Fruit fly (Drosophila melanogaster) Kc167 (cell line): ENCODE results near the gene Sfp23F.

ENCODE experiments used
- Myc ChIP-seq: fragments of >200 bp; optimal IDR thresholded peaks from 2 replicates; lab custom pipeline; 2017; ENCODE audit warnings: missing external identifiers
- Sin3A ChIP-seq: fragments of >200 bp; optimal IDR thresholded peaks from 2 replicates; lab custom pipeline; 2018; ENCODE audit warnings: missing external identifiers
- h ChIP-seq: fragments of >200 bp; optimal IDR thresholded peaks from 3 replicates; lab custom pipeline; 2018; ENCODE audit warnings: missing external identifiers
- insv ChIP-seq: fragments of >200 bp; optimal IDR thresholded peaks from 3 replicates; lab custom pipeline; 2018; ENCODE audit warnings: missing external identifiers
- psq ChIP-seq: fragments of >200 bp; optimal IDR thresholded peaks from 2 replicates; lab custom pipeline; 2017; ENCODE audit warnings: missing external identifiers
- ttk ChIP-seq: sonication (Bioruptor generic); optimal IDR thresholded peaks from 2 replicates; lab custom pipeline; 2017; ENCODE audit warnings: missing external identifiers

Gene Sfp23F

dm6 chr2L:3346483-3346839 lies 41.1 kb downstream of the Sfp23F start:
- TF ChIP-seq psq (lab: Kevin White, UChicago) (no peak), h (lab: Kevin White, UChicago) (no peak), ttk (lab: Kevin White, UChicago) (no peak), Sin3A (no peak), Myc (lab: Kevin White, UChicago) (no peak)

DNA sequence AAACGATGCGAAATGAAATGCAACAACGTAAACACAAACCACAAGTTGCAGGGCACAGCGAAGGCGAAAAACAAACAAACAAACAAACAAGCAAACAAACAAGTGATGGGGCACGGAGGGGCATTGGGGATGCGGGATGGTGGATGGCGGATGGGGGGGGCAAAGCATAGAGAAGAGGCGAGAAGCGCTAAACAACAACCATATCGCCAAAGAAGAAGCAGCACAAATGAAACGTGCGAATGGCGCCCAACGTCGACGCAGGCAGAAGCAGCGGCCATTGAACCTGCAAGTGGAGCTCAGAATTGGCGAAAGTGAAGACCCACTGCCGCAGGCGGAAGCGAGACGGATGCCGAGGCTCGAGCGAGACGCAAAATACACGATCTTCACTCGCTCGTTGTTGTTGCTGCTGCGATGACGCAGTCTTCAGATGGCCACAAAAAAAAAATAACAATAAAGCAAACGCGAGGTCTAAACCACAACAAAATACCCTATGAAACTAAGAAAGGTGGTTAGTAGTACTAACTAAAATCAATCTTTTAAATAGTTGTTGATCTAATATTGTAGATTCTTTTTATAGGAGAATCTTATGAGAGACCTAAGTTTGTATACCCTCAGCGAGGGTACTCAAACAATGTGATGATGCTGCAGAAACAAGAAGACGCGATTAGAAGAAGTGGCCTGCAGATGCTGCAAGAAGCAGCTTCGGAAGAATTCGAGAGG lies 41.6 kb downstream of the Sfp23F start:
- TF ChIP-seq psq (lab: Kevin White, UChicago) (no peak), insv (no peak), h (lab: Kevin White, UChicago) (no peak), Sin3A (no peak), ttk (lab: Kevin White, UChicago) (no peak), Myc (lab: Kevin White, UChicago) (no peak)

- TF ChIP-seq h (lab: Kevin White, UChicago), result no peak
- no peak for TF ChIP-seq Sin3A
- TF ChIP-seq psq (lab: Kevin White, UChicago), result no peak
- TF ChIP-seq Myc (lab: Kevin White, UChicago), result no peak
- TF ChIP-seq ttk (lab: Kevin White, UChicago), result no peak
- no peak for TF ChIP-seq insv
Observed at dm6 chr2L:3342369-3342768, 45.2 kb downstream of the Sfp23F start.

- TF ChIP-seq insv, result no peak
- no peak for TF ChIP-seq ttk (lab: Kevin White, UChicago)
- no peak for TF ChIP-seq psq (lab: Kevin White, UChicago)
- no peak for TF ChIP-seq h (lab: Kevin White, UChicago)
- TF ChIP-seq Sin3A, result no peak
- TF ChIP-seq Myc (lab: Kevin White, UChicago), result no peak
Observed at dm6 chr2L:3341231-3341935, 46.2 kb downstream of the Sfp23F start.

- no peak for TF ChIP-seq psq (lab: Kevin White, UChicago)
Observed at dm6 chr2L:3339420-3339819, 48.1 kb downstream of the Sfp23F start.

dm6 chr2L:3338566-3339215 lies 48.9 kb downstream of the Sfp23F start:
- no peak for TF ChIP-seq Myc (lab: Kevin White, UChicago)
- TF ChIP-seq ttk (lab: Kevin White, UChicago), result no peak
- no peak for TF ChIP-seq insv
- no peak for TF ChIP-seq h (lab: Kevin White, UChicago)
- no peak for TF ChIP-seq Sin3A
- no peak for TF ChIP-seq psq (lab: Kevin White, UChicago)
